Fruit fly (Drosophila melanogaster) whole organism, embryonic: ENCODE data around the gene lama.
A peak's percentile ranks its signal among the peaks of the same experiment; 100 is the strongest.

Source experiments
- Antp ChIP-seq: fragments of 200-800 bp; sonication (Bioruptor generic); optimal IDR thresholded peaks from 3 replicates; lab custom pipeline; 2016; ENCODE audit warnings: missing biosample characterization, missing genetic modification characterization
- Awh ChIP-seq: fragments of 200-800 bp; sonication (Bioruptor generic); IDR thresholded peaks from 2 replicates; pipeline ENCODE4, ENCODE4 v1.3.6; 2022; ENCODE audit warnings: missing biosample characterization, missing genetic modification characterization
- CG10543 ChIP-seq: fragments of 200-800 bp; sonication (Bioruptor generic); optimal IDR thresholded peaks from 3 replicates; lab custom pipeline; 2017; ENCODE audit warnings: missing biosample characterization, mild to moderate bottlenecking, missing genetic modification characterization, moderate library complexity
- CG11723 ChIP-seq: fragments of 200-800 bp; sonication (Bioruptor generic); optimal IDR thresholded peaks from 2 replicates; lab custom pipeline; 2017; ENCODE audit warnings: missing biosample characterization, mild to moderate bottlenecking, missing genetic modification characterization
- CG15011 ChIP-seq: fragments of 200-800 bp; sonication (Bioruptor generic); optimal IDR thresholded peaks from 3 replicates; lab custom pipeline; 2018; ENCODE audit warnings: missing biosample characterization, mild to moderate bottlenecking, missing genetic modification characterization
- CG15269 ChIP-seq: fragments of 200-800 bp; sonication (Bioruptor generic); optimal IDR thresholded peaks from 2 replicates; lab custom pipeline; 2018; ENCODE audit warnings: missing biosample characterization, mild to moderate bottlenecking, missing genetic modification characterization, moderate library complexity
- CG15601 ChIP-seq: fragments of 200-800 bp; sonication (Bioruptor generic); optimal IDR thresholded peaks from 3 replicates; lab custom pipeline; 2019; ENCODE audit warnings: missing biosample characterization, mild to moderate bottlenecking, missing genetic modification characterization, moderate library complexity
- CG17186 ChIP-seq: fragments of 200-800 bp; sonication (Bioruptor generic); optimal IDR thresholded peaks from 3 replicates; lab custom pipeline; 2017; ENCODE audit warnings: missing biosample characterization, missing genetic modification reagents, missing genetic modification characterization
- CG2116 ChIP-seq: fragments of 200-800 bp; sonication (Bioruptor generic); optimal IDR thresholded peaks from 3 replicates; lab custom pipeline; 2018; ENCODE audit warnings: missing biosample characterization, mild to moderate bottlenecking, missing genetic modification characterization
- CG2199 ChIP-seq: fragments of 200-800 bp; sonication (Bioruptor generic); IDR thresholded peaks from 3 replicates; pipeline ENCODE4 v1.3.6; 2022; ENCODE audit warnings: missing biosample characterization, missing genetic modification characterization
- CG31365 ChIP-seq: fragments of 200-800 bp; sonication (Bioruptor generic); optimal IDR thresholded peaks from 2 replicates; lab custom pipeline; 2018; ENCODE audit warnings: missing biosample characterization, mild to moderate bottlenecking, missing genetic modification characterization
- CG34376 ChIP-seq: fragments of 200-800 bp; sonication (Bioruptor generic); optimal IDR thresholded peaks from 2 replicates; lab custom pipeline; 2018; ENCODE audit warnings: missing biosample characterization, mild to moderate bottlenecking, missing genetic modification characterization
- CG3726 ChIP-seq: fragments of 200-800 bp; sonication (Bioruptor generic); IDR thresholded peaks from 3 replicates; pipeline ENCODE4, ENCODE4 v1.3.6; 2022; ENCODE audit warnings: missing biosample characterization, missing genetic modification characterization
- CG5953 ChIP-seq: fragments of 200-800 bp; sonication (Bioruptor generic); IDR thresholded peaks from 2 replicates; pipeline ENCODE4 v1.3.6; 2022; ENCODE audit warnings: missing biosample characterization, missing genetic modification characterization
- CG7839 ChIP-seq: fragments of 200-800 bp; sonication (Bioruptor generic); optimal IDR thresholded peaks from 3 replicates; lab custom pipeline; 2018; ENCODE audit warnings: missing biosample characterization, mild to moderate bottlenecking, missing genetic modification characterization, moderate library complexity
- CG7963 ChIP-seq: fragments of 200-800 bp; sonication (Bioruptor generic); IDR thresholded peaks from 3 replicates; pipeline ENCODE4 v1.3.6; 2022; ENCODE audit warnings: missing biosample characterization, missing genetic modification characterization; ENCODE audit not compliant: partially characterized antibody
- CG9215 ChIP-seq: fragments of 200-800 bp; sonication (Bioruptor generic); IDR thresholded peaks from 2 replicates; pipeline ENCODE4 v1.3.6; 2022; ENCODE audit warnings: missing biosample characterization, missing genetic modification characterization
- CkIIα-i1 ChIP-seq: fragments of 200-800 bp; sonication (Bioruptor generic); IDR thresholded peaks from 2 replicates; pipeline ENCODE4 v1.3.6; 2022; ENCODE audit warnings: missing biosample characterization, missing genetic modification characterization
- E2f2 ChIP-seq: fragments of 200-800 bp; sonication (Bioruptor generic); IDR thresholded peaks from 2 replicates; pipeline ENCODE4 v1.3.6; 2022; ENCODE audit warnings: missing biosample characterization, missing genetic modification characterization
- Max ChIP-seq: fragments of 200-800 bp; sonication (Bioruptor generic); optimal IDR thresholded peaks from 2 replicates; lab custom pipeline; 2016; ENCODE audit warnings: missing biosample characterization, mild to moderate bottlenecking, missing genetic modification characterization
- NFAT ChIP-seq: fragments of 200-800 bp; sonication (Bioruptor generic); IDR thresholded peaks from 2 replicates; pipeline ENCODE4 v1.3.6; 2022; ENCODE audit warnings: missing biosample characterization, missing genetic modification characterization
- Oli ChIP-seq: fragments of 200-800 bp; sonication (Bioruptor generic); optimal IDR thresholded peaks from 2 replicates; lab custom pipeline; 2018; ENCODE audit warnings: missing biosample characterization, mild to moderate bottlenecking, missing genetic modification characterization, moderate library complexity
- Opbp ChIP-seq: fragments of 200-800 bp; sonication (Bioruptor generic); IDR thresholded peaks from 3 replicates; pipeline ENCODE4 v1.3.6; 2022; ENCODE audit warnings: missing biosample characterization, missing genetic modification characterization; ENCODE audit not compliant: partially characterized antibody
- Poxn ChIP-seq: fragments of 200-800 bp; sonication (Bioruptor generic); IDR thresholded peaks from 2 replicates; pipeline ENCODE4 v1.3.6; 2022; ENCODE audit warnings: missing biosample characterization, missing genetic modification characterization
- Sin3A ChIP-seq: fragments of >200 bp; optimal IDR thresholded peaks from 2 replicates; lab custom pipeline; 2018
- Sox102F ChIP-seq: fragments of 200-800 bp; sonication (Bioruptor generic); optimal IDR thresholded peaks from 2 replicates; lab custom pipeline; 2018; ENCODE audit warnings: missing biosample characterization, mild to moderate bottlenecking, missing genetic modification characterization, moderate library complexity
- Trl ChIP-seq, 3 experiments: fragments of >200 bp in 2 of 3; fragments of 200-800 bp in 1 of 3; sonication (Bioruptor generic) in 1 of 3; optimal IDR thresholded peaks; 2 replicates in 1 of 3; 3 replicates in 2 of 3; lab custom pipeline; 2016 to 2017; ENCODE audit warnings: missing biosample characterization in 1 of 3, missing genetic modification characterization in 1 of 3
- ara ChIP-seq: fragments of 200-800 bp; sonication (Bioruptor generic); IDR thresholded peaks from 2 replicates; pipeline ENCODE4 v1.3.6; 2022; ENCODE audit warnings: missing biosample characterization, missing genetic modification characterization
- chn ChIP-seq: fragments of 200-800 bp; sonication (Bioruptor generic); optimal IDR thresholded peaks from 2 replicates; lab custom pipeline; 2016; ENCODE audit warnings: missing biosample characterization, missing genetic modification characterization
- esg ChIP-seq: fragments of 200-800 bp; sonication (Bioruptor generic); conservative IDR thresholded peaks from 2 replicates; pipeline ENCODE4 v1.3.6; 2022; ENCODE audit warnings: missing biosample characterization, missing genetic modification characterization
- gcm2 ChIP-seq: fragments of 200-800 bp; sonication (Bioruptor generic); optimal IDR thresholded peaks from 2 replicates; lab custom pipeline; 2016; ENCODE audit warnings: missing biosample characterization, missing genetic modification characterization
- h ChIP-seq: fragments of >200 bp; optimal IDR thresholded peaks from 2 replicates; lab custom pipeline; 2017
- hb ChIP-seq: fragments of 200-800 bp; sonication (Bioruptor generic); IDR thresholded peaks from 3 replicates; pipeline ENCODE4 v1.3.6; 2022; ENCODE audit warnings: missing biosample characterization, missing genetic modification characterization; ENCODE audit not compliant: partially characterized antibody
- insv ChIP-seq, 2 experiments: fragments of 200-800 bp; sonication (Bioruptor generic); optimal IDR thresholded peaks; 3 replicates each; lab custom pipeline; 2016 to 2018; ENCODE audit warnings: missing biosample characterization in 2 of 2, missing genetic modification characterization in 2 of 2
- kah ChIP-seq: fragments of 200-800 bp; sonication (Bioruptor generic); optimal IDR thresholded peaks from 2 replicates; lab custom pipeline; 2018; ENCODE audit warnings: missing biosample characterization, mild to moderate bottlenecking, missing genetic modification characterization
- lab ChIP-seq: fragments of 200-800 bp; sonication (Bioruptor generic); optimal IDR thresholded peaks from 3 replicates; lab custom pipeline; 2017; ENCODE audit warnings: missing biosample characterization, missing genetic modification characterization, mild to moderate bottlenecking, moderate library complexity, missing genetic modification reagents
- lbe ChIP-seq: fragments of 200-800 bp; sonication (Bioruptor generic); optimal IDR thresholded peaks from 2 replicates; lab custom pipeline; 2016; ENCODE audit warnings: missing biosample characterization, mild to moderate bottlenecking, missing genetic modification characterization
- mirr ChIP-seq: fragments of 200-800 bp; sonication (Bioruptor generic); optimal IDR thresholded peaks from 3 replicates; lab custom pipeline; 2018; ENCODE audit warnings: missing biosample characterization, mild to moderate bottlenecking, missing genetic modification characterization
- nerfin-1 ChIP-seq: fragments of 200-800 bp; sonication (Bioruptor generic); optimal IDR thresholded peaks from 3 replicates; lab custom pipeline; 2019; ENCODE audit warnings: missing biosample characterization, mild to moderate bottlenecking, missing genetic modification characterization, moderate library complexity
- otp ChIP-seq: fragments of 200-800 bp; sonication (Bioruptor generic); IDR thresholded peaks from 3 replicates; pipeline ENCODE4, ENCODE4 v1.3.6; 2022; ENCODE audit warnings: missing biosample characterization, missing genetic modification characterization
- peb ChIP-seq: fragments of 200-800 bp; sonication (Bioruptor generic); IDR thresholded peaks from 2 replicates; pipeline ENCODE4 v1.3.6; 2022; ENCODE audit warnings: missing biosample characterization, missing genetic modification characterization
- pita ChIP-seq: fragments of 200-800 bp; sonication (Bioruptor generic); optimal IDR thresholded peaks from 2 replicates; lab custom pipeline; 2017; ENCODE audit warnings: missing biosample characterization, mild to moderate bottlenecking, missing genetic modification characterization
- pnt ChIP-seq: fragments of 200-800 bp; sonication (Bioruptor generic); optimal IDR thresholded peaks from 3 replicates; lab custom pipeline; 2016; ENCODE audit warnings: missing biosample characterization, missing genetic modification characterization
- scrt ChIP-seq: fragments of 200-800 bp; sonication (Bioruptor generic); optimal IDR thresholded peaks from 2 replicates; lab custom pipeline; 2018; ENCODE audit warnings: missing biosample characterization, mild to moderate bottlenecking, missing genetic modification characterization, moderate library complexity
- sqz ChIP-seq: fragments of 200-800 bp; sonication (Bioruptor generic); optimal IDR thresholded peaks from 3 replicates; lab custom pipeline; 2018; ENCODE audit warnings: missing biosample characterization, mild to moderate bottlenecking, missing genetic modification characterization
- sug ChIP-seq: fragments of 200-800 bp; optimal IDR thresholded peaks from 2 replicates; lab custom pipeline; 2019; ENCODE audit warnings: missing biosample characterization, mild to moderate bottlenecking, missing genetic modification characterization, moderate library complexity
- tll ChIP-seq, 2 experiments: fragments of 200-800 bp in 1 of 2; fragments of >200 bp in 1 of 2; sonication (Bioruptor generic) in 1 of 2; optimal IDR thresholded peaks; 2 replicates each; lab custom pipeline; 2017 to 2019; ENCODE audit warnings: missing biosample characterization in 2 of 2, missing genetic modification characterization in 2 of 2, mild to moderate bottlenecking in 1 of 2, moderate library complexity in 1 of 2
- ttk ChIP-seq: fragments of 200-800 bp; sonication (Bioruptor generic); IDR thresholded peaks from 2 replicates; pipeline ENCODE4 v2.1.2; 2022; ENCODE audit warnings: missing biosample characterization, missing genetic modification characterization
- zfh1 ChIP-seq: fragments of 200-800 bp; sonication (Bioruptor generic); IDR thresholded peaks from 3 replicates; pipeline ENCODE4 v1.3.6; 2022; ENCODE audit warnings: missing biosample characterization, missing genetic modification characterization

Gene lama

DNA sequence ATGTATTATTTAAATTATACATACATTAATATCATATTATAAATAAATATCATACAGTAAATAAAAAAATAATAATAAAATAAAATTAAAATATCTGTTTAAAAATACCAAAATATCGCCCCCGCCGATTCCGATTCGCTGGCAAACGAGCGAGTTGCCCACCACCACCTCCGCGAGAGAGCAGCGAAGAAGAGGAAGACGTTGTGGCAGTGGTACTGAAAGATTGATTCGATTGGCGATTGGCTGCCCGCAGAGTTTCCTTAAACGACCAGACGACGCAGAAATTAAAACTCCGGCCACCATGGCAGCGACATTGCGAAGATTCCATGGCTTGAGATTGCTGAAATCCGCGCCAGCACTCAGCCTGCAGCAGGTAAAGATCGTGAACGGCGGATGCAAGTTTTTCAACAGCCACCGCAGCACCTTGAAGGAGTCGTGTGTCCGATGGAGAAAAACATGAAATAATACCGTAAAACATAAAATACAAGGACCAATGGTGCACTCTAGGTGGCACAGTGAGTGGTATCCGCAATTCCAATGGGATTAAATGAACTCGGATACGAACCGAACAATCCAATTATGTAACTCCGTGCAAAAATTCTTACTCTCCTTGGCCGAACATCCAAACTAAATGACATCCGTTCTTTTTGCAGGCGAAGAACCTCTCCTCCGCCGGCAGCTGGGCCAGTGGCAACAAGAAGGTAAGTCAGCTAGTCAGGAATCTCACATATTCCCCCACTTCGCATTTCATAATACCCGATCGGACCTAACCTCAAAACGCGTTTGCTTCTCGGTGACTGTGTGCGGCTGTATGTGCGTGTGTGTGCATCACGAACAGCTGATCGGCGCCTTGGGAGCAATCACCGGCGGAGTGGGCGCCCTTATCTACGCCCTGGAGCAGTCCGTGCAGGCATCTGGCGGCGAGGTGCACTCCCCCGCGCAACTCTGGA is 4.6 kb upstream of the lama start, which contains the start of gene Cyt-c1 (continued):
- TF ChIP-seq Trl (optimal IDR thresholded peaks at IDR 0.05; lab: Kevin White, UChicago) (peak in 1 of 2 experiments; percentile 16), Trl (GFP tag; optimal IDR thresholded peaks at IDR 0.05; lab: Kevin White, UChicago) (no peak), CG15269 (tag; lab: Kevin White, UChicago) (no peak), hb (peak; percentile 17; the same call in 1 of the 3 replicates), scrt (no peak), E2f2 (0 out of 2 replicates have a peak, but pooled peaks have one; percentile 11), gcm2 (GFP tag; lab: Kevin White, UChicago) (no peak), sqz (GFP tag; lab: Kevin White, UChicago) (no peak), zfh1 (GFP tag; lab: Robert Waterston, UW) (no peak), Oli (no peak), CG10543 (GFP tag; lab: Kevin White, UChicago) (no peak), lab (GFP tag; lab: Kevin White, UChicago) (peak; percentile 2), CkIIα-i1 (GFP tag; lab: Robert Waterston, UW) (no peak), tll (GFP tag; optimal IDR thresholded peaks at IDR 0.05; lab: Kevin White, UChicago) (no peak), CG5953 (no peak), CG17186 (GFP tag; lab: Kevin White, UChicago) (no peak), CG11723 (GFP tag; lab: Kevin White, UChicago) (no peak), CG15011 (no peak), Max (no peak), CG2116 (GFP tag; lab: Kevin White, UChicago) (no peak), pnt (GFP tag; lab: Kevin White, UChicago) (no peak), CG34376 (no peak), NFAT (no peak), CG3726 (GFP tag; lab: Robert Waterston, UW) (no peak), peb (GFP tag; lab: Robert Waterston, UW) (no peak), Sin3A (lab: Kevin White, UChicago) (peak; percentile 18), Sox102F (GFP tag; lab: Kevin White, UChicago) (no peak), CG15601 (no peak), CG2199 (no peak), pita (GFP tag; lab: Kevin White, UChicago) (no peak), Awh (GFP tag; lab: Robert Waterston, UW) (no peak), Poxn (GFP tag; lab: Robert Waterston, UW) (no peak), CG31365 (tag; lab: Kevin White, UChicago) (no peak), Antp (GFP tag; lab: Kevin White, UChicago) (no peak), mirr (GFP tag; lab: Kevin White, UChicago) (no peak), Opbp (peak; percentile 70; the same call in 2 of the 3 replicates), CG7839 (tag; lab: Kevin White, UChicago) (no peak), esg (GFP tag; lab: Robert Waterston, UW) (no peak), kah (no peak), insv (GFP tag; optimal IDR thresholded peaks at IDR 0.05; lab: Kevin White, UChicago) (peak in 1 of 2 experiments; percentile 80), CG7963 (GFP tag; lab: Robert Waterston, UW) (0 out of 3 replicates have a peak, but pooled peaks have one; percentile 45), chn (GFP tag; lab: Kevin White, UChicago) (no peak), sug (tag; lab: Kevin White, UChicago) (no peak), lbe (GFP tag; lab: Kevin White, UChicago) (no peak), ttk (GFP tag; lab: Robert Waterston, UW) (no peak), h (lab: Kevin White, UChicago) (no peak), nerfin-1 (no peak), otp (no peak), ara (no peak), CG9215 (GFP tag; lab: Robert Waterston, UW) (no peak)
